Fruit fly (Drosophila melanogaster) whole organism: ENCODE measurements around the gene ScsbetaG.

ENCODE experiments used
- CG8478 ChIP-seq: fragments of >200 bp; optimal IDR thresholded peaks from 2 replicates; lab custom pipeline; 2018; ENCODE audit warnings: inconsistent platforms
- EcR ChIP-seq, 2 experiments: fragments of >200 bp; optimal IDR thresholded peaks; 2 replicates each; lab custom pipeline; 2017; ENCODE audit warnings: missing biosample characterization in 2 of 2, missing genetic modification characterization in 2 of 2, missing genetic modification reagents in 2 of 2
- psq ChIP-seq: fragments of >200 bp; optimal IDR thresholded peaks from 2 replicates; lab custom pipeline; 2017

- TF ChIP-seq psq (no peak), CG8478 (lab: Kevin White, UChicago) (no peak), EcR (GFP tag; optimal IDR thresholded peaks at IDR 0.05; lab: Kevin White, UChicago) (no peak)
Measured at dm6 chr3L:5576543-5576942, 13.1 kb upstream of the ScsbetaG start.
